Fruit fly (Drosophila melanogaster) whole organism, embryonic: ENCODE measurements around the gene Ucp4A.

Experiments used
- Ada2b ChIP-seq: fragments of 200-800 bp; sonication (Bioruptor generic); IDR thresholded peaks from 2 replicates; pipeline ENCODE4 v1.3.6; 2022; ENCODE audit warnings: missing biosample characterization, missing genetic modification characterization
- CG10543 ChIP-seq: fragments of 200-800 bp; sonication (Bioruptor generic); optimal IDR thresholded peaks from 3 replicates; lab custom pipeline; 2017; ENCODE audit warnings: missing biosample characterization, mild to moderate bottlenecking, missing genetic modification characterization, moderate library complexity
- CG10959 ChIP-seq: fragments of 200-800 bp; sonication (Bioruptor generic); IDR thresholded peaks from 2 replicates; pipeline ENCODE4 v1.3.6; 2022; ENCODE audit warnings: missing biosample characterization, missing genetic modification characterization
- CG11504 ChIP-seq: fragments of 200-800 bp; sonication (Bioruptor generic); optimal IDR thresholded peaks from 3 replicates; lab custom pipeline; 2019; ENCODE audit warnings: missing biosample characterization, mild to moderate bottlenecking, missing genetic modification characterization, moderate library complexity
- CG13775 ChIP-seq: fragments of 200-800 bp; sonication (Bioruptor generic); optimal IDR thresholded peaks from 3 replicates; lab custom pipeline; 2017; ENCODE audit warnings: missing biosample characterization, mild to moderate bottlenecking, missing genetic modification characterization
- CG15514 ChIP-seq: fragments of 200-800 bp; sonication (Bioruptor generic); optimal IDR thresholded peaks from 3 replicates; lab custom pipeline; 2017; ENCODE audit warnings: missing biosample characterization, missing genetic modification characterization, mild to moderate bottlenecking, moderate library complexity, missing genetic modification reagents
- CG15696 ChIP-seq: fragments of 200-800 bp; sonication (Bioruptor generic); optimal IDR thresholded peaks from 2 replicates; lab custom pipeline; 2019; ENCODE audit warnings: missing biosample characterization, mild to moderate bottlenecking, missing genetic modification characterization, moderate library complexity
- CG17385 ChIP-seq: fragments of 200-800 bp; sonication (Bioruptor generic); optimal IDR thresholded peaks from 3 replicates; lab custom pipeline; 2018; ENCODE audit warnings: missing biosample characterization, mild to moderate bottlenecking, missing genetic modification characterization
- CG2712 ChIP-seq: fragments of 200-800 bp; optimal IDR thresholded peaks from 3 replicates; lab custom pipeline; 2019; ENCODE audit warnings: missing biosample characterization, mild to moderate bottlenecking, missing genetic modification characterization, moderate library complexity
- CG32767 ChIP-seq: fragments of 200-800 bp; sonication (Bioruptor generic); IDR thresholded peaks from 2 replicates; pipeline ENCODE4 v1.3.6; 2022; ENCODE audit warnings: missing biosample characterization, missing genetic modification characterization
- CG32772 ChIP-seq: fragments of 200-800 bp; sonication (Bioruptor generic); IDR thresholded peaks from 2 replicates; pipeline ENCODE4 v1.3.6; 2022; ENCODE audit warnings: missing biosample characterization, missing genetic modification characterization
- CG4404 ChIP-seq: fragments of 200-800 bp; sonication (Bioruptor generic); IDR thresholded peaks from 2 replicates; pipeline ENCODE4 v1.3.6; 2022; ENCODE audit warnings: missing biosample characterization, missing genetic modification characterization
- CG4854 ChIP-seq: fragments of 200-800 bp; sonication (Bioruptor generic); optimal IDR thresholded peaks from 2 replicates; lab custom pipeline; 2016; ENCODE audit warnings: missing biosample characterization, missing genetic modification characterization, inconsistent platforms
- CG6272 ChIP-seq: fragments of 200-800 bp; sonication (Bioruptor generic); IDR thresholded peaks from 2 replicates; pipeline ENCODE4 v1.3.6; 2022; ENCODE audit warnings: missing biosample characterization, missing genetic modification characterization
- CG6813 ChIP-seq: fragments of 200-800 bp; sonication (Bioruptor generic); optimal IDR thresholded peaks from 2 replicates; lab custom pipeline; 2017; ENCODE audit warnings: missing biosample characterization, missing genetic modification characterization, mild to moderate bottlenecking, moderate library complexity, missing genetic modification reagents
- CG9876 ChIP-seq: fragments of 200-800 bp; sonication (Bioruptor generic); optimal IDR thresholded peaks from 2 replicates; lab custom pipeline; 2016; ENCODE audit warnings: missing biosample characterization, missing genetic modification characterization
- Fer3 ChIP-seq: fragments of 200-800 bp; sonication (Bioruptor generic); optimal IDR thresholded peaks from 2 replicates; lab custom pipeline; 2018; ENCODE audit warnings: missing biosample characterization, mild to moderate bottlenecking, missing genetic modification characterization, moderate library complexity
- GATAe ChIP-seq: fragments of 200-800 bp; sonication (Bioruptor generic); conservative IDR thresholded peaks from 2 replicates; pipeline ENCODE4 v1.3.6; 2022; ENCODE audit warnings: missing biosample characterization, missing genetic modification characterization
- H2.0 ChIP-seq: fragments of 200-800 bp; sonication (Bioruptor generic); IDR thresholded peaks from 2 replicates; pipeline ENCODE4 v1.3.6; 2022; ENCODE audit warnings: missing biosample characterization, missing genetic modification characterization
- HLH3B ChIP-seq: fragments of 200-800 bp; sonication (Bioruptor generic); IDR thresholded peaks from 2 replicates; pipeline ENCODE4 v1.3.6; 2022; ENCODE audit warnings: missing biosample characterization, missing genetic modification characterization
- Kr ChIP-seq: fragments of 200-800 bp; sonication (Bioruptor generic); optimal IDR thresholded peaks from 2 replicates; lab custom pipeline; 2017; ENCODE audit warnings: missing biosample characterization, mild to moderate bottlenecking, missing genetic modification characterization
- MTF-1 ChIP-seq: fragments of 200-800 bp; sonication (Bioruptor generic); optimal IDR thresholded peaks from 2 replicates; lab custom pipeline; 2018; ENCODE audit warnings: missing biosample characterization, mild to moderate bottlenecking, missing genetic modification characterization, borderline replicate concordance
- Med ChIP-seq: fragments of 200-800 bp; sonication (Bioruptor generic); peaks from one replicate; lab custom pipeline; 2016; ENCODE audit warnings: missing biosample characterization, missing genetic modification characterization, mild to moderate bottlenecking, inconsistent platforms, moderate library complexity
- NFAT ChIP-seq: fragments of 200-800 bp; sonication (Bioruptor generic); IDR thresholded peaks from 2 replicates; pipeline ENCODE4 v1.3.6; 2022; ENCODE audit warnings: missing biosample characterization, missing genetic modification characterization
- Optix ChIP-seq: fragments of 200-800 bp; sonication (Bioruptor generic); IDR thresholded peaks from 3 replicates; pipeline ENCODE4 v1.3.6; 2022; ENCODE audit warnings: missing biosample characterization, missing genetic modification characterization
- PHDP ChIP-seq: fragments of 200-800 bp; sonication (Bioruptor generic); optimal IDR thresholded peaks from 3 replicates; lab custom pipeline; 2018; ENCODE audit warnings: missing biosample characterization, mild to moderate bottlenecking, missing genetic modification characterization, moderate library complexity
- Poxn ChIP-seq: fragments of 200-800 bp; sonication (Bioruptor generic); IDR thresholded peaks from 2 replicates; pipeline ENCODE4 v1.3.6; 2022; ENCODE audit warnings: missing biosample characterization, missing genetic modification characterization
- Sox100B ChIP-seq: fragments of 200-800 bp; sonication (Bioruptor generic); optimal IDR thresholded peaks from 3 replicates; lab custom pipeline; 2018; ENCODE audit warnings: missing biosample characterization, mild to moderate bottlenecking, missing genetic modification characterization
- Sox102F ChIP-seq: fragments of 200-800 bp; sonication (Bioruptor generic); optimal IDR thresholded peaks from 2 replicates; lab custom pipeline; 2018; ENCODE audit warnings: missing biosample characterization, mild to moderate bottlenecking, missing genetic modification characterization, moderate library complexity
- Taf1 ChIP-seq: fragments of 200-800 bp; sonication (Bioruptor generic); IDR thresholded peaks from 2 replicates; pipeline ENCODE4 v1.3.6; 2022; ENCODE audit warnings: missing biosample characterization, missing genetic modification characterization
- abd-A ChIP-seq: fragments of 200-800 bp; sonication (Bioruptor generic); optimal IDR thresholded peaks from 3 replicates; lab custom pipeline; 2019; ENCODE audit warnings: missing biosample characterization, mild to moderate bottlenecking, missing genetic modification characterization, moderate library complexity
- ac ChIP-seq: fragments of 200-800 bp; sonication (Bioruptor generic); optimal IDR thresholded peaks from 3 replicates; lab custom pipeline; 2017; ENCODE audit warnings: missing biosample characterization, mild to moderate bottlenecking, missing genetic modification characterization
- bowl ChIP-seq: fragments of 200-800 bp; sonication (Bioruptor generic); IDR thresholded peaks from 2 replicates; pipeline ENCODE4 v1.3.6; 2022; ENCODE audit warnings: missing biosample characterization, missing genetic modification characterization
- dpn ChIP-seq, 2 experiments: fragments of 200-800 bp; sonication (Bioruptor generic); optimal IDR thresholded peaks; 3 replicates each; lab custom pipeline; 2016; ENCODE audit warnings: missing biosample characterization in 2 of 2, missing genetic modification characterization in 2 of 2
- dysf ChIP-seq: fragments of 200-800 bp; sonication (Bioruptor generic); IDR thresholded peaks from 3 replicates; pipeline ENCODE4 v1.3.6; 2022; ENCODE audit warnings: missing biosample characterization, missing genetic modification characterization
- fd3F ChIP-seq: fragments of 200-800 bp; sonication (Bioruptor generic); optimal IDR thresholded peaks from 2 replicates; lab custom pipeline; 2018; ENCODE audit warnings: missing biosample characterization, mild to moderate bottlenecking, missing genetic modification characterization, moderate library complexity
- hkb ChIP-seq, 2 experiments: fragments of 200-800 bp in 1 of 2; fragments of >200 bp in 1 of 2; sonication (Bioruptor generic) in 1 of 2; IDR thresholded peaks in 1 of 2; optimal IDR thresholded peaks in 1 of 2; 2 replicates each; pipeline versions ENCODE4 v1.3.6 to Lab custom; 2017 to 2022; ENCODE audit warnings: missing biosample characterization in 1 of 2, missing genetic modification characterization in 1 of 2
- klu ChIP-seq: fragments of 200-800 bp; sonication (Bioruptor generic); IDR thresholded peaks from 2 replicates; pipeline ENCODE4 v1.3.6; 2022; ENCODE audit warnings: missing biosample characterization, missing genetic modification characterization
- lab ChIP-seq: fragments of 200-800 bp; sonication (Bioruptor generic); optimal IDR thresholded peaks from 3 replicates; lab custom pipeline; 2017; ENCODE audit warnings: missing biosample characterization, missing genetic modification characterization, mild to moderate bottlenecking, moderate library complexity, missing genetic modification reagents
- lbe ChIP-seq: fragments of 200-800 bp; sonication (Bioruptor generic); optimal IDR thresholded peaks from 2 replicates; lab custom pipeline; 2016; ENCODE audit warnings: missing biosample characterization, mild to moderate bottlenecking, missing genetic modification characterization
- luna ChIP-seq: fragments of 200-800 bp; sonication (Bioruptor generic); optimal IDR thresholded peaks from 2 replicates; lab custom pipeline; 2016; ENCODE audit warnings: missing biosample characterization, missing genetic modification characterization
- onecut ChIP-seq: fragments of 200-800 bp; sonication (Bioruptor generic); IDR thresholded peaks from 2 replicates; pipeline ENCODE4 v1.3.6; 2022; ENCODE audit warnings: missing biosample characterization, missing genetic modification characterization
- pfk ChIP-seq: fragments of 200-800 bp; sonication (Bioruptor generic); optimal IDR thresholded peaks from 2 replicates; lab custom pipeline; 2018; ENCODE audit warnings: missing biosample characterization, mild to moderate bottlenecking, missing genetic modification characterization, moderate library complexity
- sc ChIP-seq, 3 experiments: fragments of >200 bp in 2 of 3; fragments of 200-800 bp in 1 of 3; sonication (Bioruptor generic) in 1 of 3; optimal IDR thresholded peaks; 2 replicates in 2 of 3; 3 replicates in 1 of 3; lab custom pipeline; 2017; ENCODE audit warnings: mild to moderate bottlenecking in 1 of 3, missing biosample characterization in 1 of 3, missing genetic modification characterization in 1 of 3, missing genetic modification reagents in 1 of 3
- sisA ChIP-seq: fragments of 200-800 bp; sonication (Bioruptor generic); IDR thresholded peaks from 2 replicates; pipeline ENCODE4 v1.3.6; 2022; ENCODE audit warnings: missing biosample characterization, missing genetic modification characterization
- slp2 ChIP-seq: fragments of 200-800 bp; sonication (Bioruptor generic); optimal IDR thresholded peaks from 2 replicates; lab custom pipeline; 2016; ENCODE audit warnings: missing biosample characterization, missing genetic modification characterization
- sna ChIP-seq: fragments of 200-800 bp; sonication (Bioruptor generic); IDR thresholded peaks from 2 replicates; pipeline ENCODE4 v1.3.6; 2022; ENCODE audit warnings: missing biosample characterization, missing genetic modification characterization; ENCODE audit not compliant: partially characterized antibody
- tgo ChIP-seq: fragments of 200-800 bp; sonication (Bioruptor generic); IDR thresholded peaks from 3 replicates; pipeline ENCODE4 v1.3.6; 2022; ENCODE audit warnings: missing biosample characterization, missing genetic modification characterization

The Ucp4A gene

dm6 chrX:17799070-17799802 is 45.5 kb upstream of the Ucp4A start (continued):
- TF ChIP-seq CG10959 (GFP tag; lab: Robert Waterston, UW) (peak; percentile 21; the same call in 1 of the 2 replicates), lbe (GFP tag; lab: Kevin White, UChicago) (no peak), onecut (GFP tag; lab: Robert Waterston, UW) (0 out of 2 replicates have a peak, but pooled peaks have one; percentile 10), HLH3B (peak; percentile 36; the same call in 1 of the 2 replicates), Poxn (GFP tag; lab: Robert Waterston, UW) (no peak), CG11504 (tag; lab: Kevin White, UChicago) (peak; percentile 62), Sox102F (peak; percentile 23), CG15514 (GFP tag; lab: Kevin White, UChicago) (no peak), ac (no peak), bowl (GFP tag; lab: Robert Waterston, UW) (no peak), sc (optimal IDR thresholded peaks at IDR 0.05; lab: Kevin White, UChicago) (no peak), sc (GFP tag; optimal IDR thresholded peaks at IDR 0.05; lab: Kevin White, UChicago) (peak; percentile 40), CG10543 (GFP tag; lab: Kevin White, UChicago) (no peak), Ada2b (GFP tag; lab: Robert Waterston, UW) (no peak), dysf (GFP tag; lab: Robert Waterston, UW) (peak; percentile 48; the same call in 2 of the 3 replicates), GATAe (GFP tag; lab: Robert Waterston, UW) (no peak), abd-A (tag; lab: Kevin White, UChicago) (no peak), Med (GFP tag; lab: Kevin White, UChicago) (peak; percentile 42), lab (GFP tag; lab: Kevin White, UChicago) (peak; percentile 41), PHDP (peak; percentile 42), Sox100B (GFP tag; lab: Kevin White, UChicago) (peak; percentile 13), CG13775 (GFP tag; lab: Kevin White, UChicago) (no peak), sna (GFP tag; lab: Robert Waterston, UW) (no peak), hkb (optimal IDR thresholded peaks at IDR 0.05; lab: Kevin White, UChicago) (no peak), hkb (GFP tag; IDR thresholded peaks at IDR 0.05; lab: Robert Waterston, UW) (no peak), CG15696 (tag; lab: Kevin White, UChicago) (peak; percentile 26), H2.0 (GFP tag; lab: Robert Waterston, UW) (peak; percentile 31; the same call in 1 of the 2 replicates), CG32767 (GFP tag; lab: Robert Waterston, UW) (0 out of 2 replicates have a peak, but pooled peaks have one; percentile 16), Kr (GFP tag; lab: Kevin White, UChicago) (no peak), luna (GFP tag; lab: Kevin White, UChicago) (no peak), fd3F (GFP tag; lab: Kevin White, UChicago) (no peak), CG6813 (no peak), Fer3 (no peak), klu (GFP tag; lab: Robert Waterston, UW) (no peak), sisA (0 out of 2 replicates have a peak, but pooled peaks have one; percentile 26), CG2712 (peak; percentile 64), CG32772 (GFP tag; lab: Robert Waterston, UW) (no peak), MTF-1 (GFP tag; lab: Kevin White, UChicago) (no peak), NFAT (GFP tag; lab: Robert Waterston, UW) (no peak), CG6272 (no peak), Optix (no peak), CG4404 (GFP tag; lab: Robert Waterston, UW) (peak; percentile 38; the same call in 1 of the 2 replicates), slp2 (GFP tag; lab: Kevin White, UChicago) (no peak), dpn (GFP tag; optimal IDR thresholded peaks at IDR 0.05; lab: Kevin White, UChicago) (no peak), CG17385 (GFP tag; lab: Kevin White, UChicago) (peak; percentile 4), pfk (GFP tag; lab: Kevin White, UChicago) (peak; percentile 91), CG9876 (GFP tag; lab: Kevin White, UChicago) (no peak), Taf1 (no peak), CG4854 (GFP tag; lab: Kevin White, UChicago) (no peak), tgo (peak; percentile 22; the same call in 1 of the 3 replicates)
